Worm (Caenorhabditis elegans) whole organism, L4/young adult: ENCODE measurements around the gene lrpc-1.

ENCODE experiments used
- W03F9.2 ChIP-seq: fragments of 150-350 bp; optimal IDR thresholded peaks from 2 replicates; lab custom pipeline; 2014; ENCODE audit warnings: missing biosample characterization, missing genetic modification characterization
- dao-5 ChIP-seq: sonication (generic microtip); optimal IDR thresholded peaks from 2 replicates; lab custom pipeline; 2016; ENCODE audit warnings: missing genotype, missing genetic modification characterization, moderate library complexity, missing compliant biosample characterization
- him-1 ChIP-seq: sonication (generic microtip); optimal IDR thresholded peaks from 2 replicates; lab custom pipeline; 2016; ENCODE audit warnings: missing genotype, missing genetic modification reagents, missing genetic modification characterization, missing compliant biosample characterization

DNA sequence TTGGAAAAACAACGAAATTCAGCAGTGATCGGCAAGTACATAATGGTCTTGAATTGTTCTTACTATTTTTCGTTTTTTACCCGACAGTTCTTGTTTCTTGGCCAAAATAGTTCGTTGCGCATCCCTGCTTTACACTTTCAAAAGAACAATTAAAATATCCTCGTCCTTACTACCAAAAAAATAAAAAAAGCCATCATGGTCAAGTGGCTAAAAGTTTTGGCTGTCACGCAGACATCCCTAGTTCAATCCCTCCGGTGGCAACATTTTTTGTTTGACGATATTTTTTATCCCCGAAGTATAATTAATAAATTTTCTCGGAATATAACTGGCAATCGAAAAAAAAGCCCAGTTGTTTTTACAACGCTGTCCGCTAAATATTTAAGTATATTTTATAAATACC lies 21.1 kb downstream of the lrpc-1 start:
- TF ChIP-seq dao-5 (tag; lab: Kevin White, UChicago): no peak
- no peak for TF ChIP-seq him-1 (tag; lab: Kevin White, UChicago)
- TF ChIP-seq W03F9.2 (tag; lab: Kevin White, UChicago): no peak
